Fruit fly (Drosophila melanogaster) S2 (cell line): ENCODE data around the gene emc.

Experiments
- CG8478 ChIP-seq: fragments of >200 bp; optimal IDR thresholded peaks from 2 replicates; lab custom pipeline; 2018
- CTCF ChIP-seq, 2 experiments: fragments of >200 bp; optimal IDR thresholded peaks; 2 replicates each; lab custom pipeline; 2018

dm6 chr3L:744290-744804, 4.9 kb upstream of the emc start:
- no peak for TF ChIP-seq CTCF (optimal IDR thresholded peaks at IDR 0.05; lab: Kevin White, UChicago)
- no peak for TF ChIP-seq CG8478 (lab: Kevin White, UChicago)
